Fruit fly (Drosophila melanogaster): ENCODE data around the gene GckIII.

GckIII gene

DNA sequence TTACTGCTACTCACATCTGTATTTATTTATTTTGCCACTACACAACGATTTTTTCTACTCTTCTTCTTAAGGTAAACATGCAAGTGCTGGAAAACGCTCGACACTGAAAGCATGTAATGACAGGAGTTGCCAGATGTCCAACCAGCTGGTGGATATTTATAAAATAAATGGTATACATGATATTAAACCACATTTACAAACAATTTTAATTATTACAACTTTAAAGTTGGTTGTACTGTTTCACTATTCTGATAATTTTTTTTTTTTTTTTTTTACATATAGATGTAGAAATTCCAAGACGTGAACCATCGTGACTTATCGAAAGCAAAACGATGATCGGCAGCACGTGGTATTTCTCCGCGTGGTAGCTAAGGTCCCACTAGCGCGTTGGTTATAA lies 5.5 kb upstream of the GckIII start, which contains the start of the genes Keap1 and kuk (continued):
- TF ChIP-seq CG10147 (GFP tag; optimal IDR thresholded peaks at IDR 0.05), result no peak
- no peak for TF ChIP-seq ftz-f1 (GFP tag; optimal IDR thresholded peaks at IDR 0.05)
- peak; percentile 46 for TF ChIP-seq CG3163 (GFP tag; optimal IDR thresholded peaks at IDR 0.05)
- no peak for TF ChIP-seq gcm (GFP tag; optimal IDR thresholded peaks at IDR 0.05)
- peak; percentile 38; the same call in 1 of the 2 replicates for TF ChIP-seq CG17328 (GFP tag; IDR thresholded peaks at IDR 0.05)
- TF ChIP-seq Dbx (GFP tag; IDR thresholded peaks at IDR 0.05), result peak; percentile 73
- TF ChIP-seq Ets65A (GFP tag), result peak; percentile 96
- TF ChIP-seq gro (GFP tag; optimal IDR thresholded peaks at IDR 0.05), result peak; percentile 60
- TF ChIP-seq p53 (GFP tag; optimal IDR thresholded peaks at IDR 0.05), result no peak
- peak; percentile 59 for TF ChIP-seq caup (GFP tag; optimal IDR thresholded peaks at IDR 0.05; ENCODE audit: severe bottlenecking)
- peak; percentile 27 for TF ChIP-seq repo (GFP tag; optimal IDR thresholded peaks at IDR 0.05)
- TF ChIP-seq CG32772 (GFP tag; IDR thresholded peaks at IDR 0.05), result peak; percentile 46; the same call in 1 of the 2 replicates
- TF ChIP-seq Sox100B (GFP tag; optimal IDR thresholded peaks at IDR 0.05), result no peak
- TF ChIP-seq ranshi (GFP tag; IDR thresholded peaks at IDR 0.05), result peak; percentile 67
- TF ChIP-seq CG15011 (GFP tag; optimal IDR thresholded peaks at IDR 0.05), result no peak
- TF ChIP-seq Nf-YA (GFP tag; IDR thresholded peaks at IDR 0.05), result no peak
- TF ChIP-seq hth (optimal IDR thresholded peaks at IDR 0.05), result no peak
- TF ChIP-seq CG4707 (GFP tag; optimal IDR thresholded peaks at IDR 0.05), result no peak
- TF ChIP-seq Oli (tag; optimal IDR thresholded peaks at IDR 0.05), result peak; percentile 3
- TF ChIP-seq CG8089 (GFP tag; optimal IDR thresholded peaks at IDR 0.05), result peak; percentile 24
- peak; percentile 35 for TF ChIP-seq luna (GFP tag; optimal IDR thresholded peaks at IDR 0.05)
- TF ChIP-seq CG15479 (GFP tag; optimal IDR thresholded peaks at IDR 0.05), result no peak
- no peak for TF ChIP-seq h (optimal IDR thresholded peaks at IDR 0.05)
- peak; percentile 7 for TF ChIP-seq Mes4 (GFP tag; optimal IDR thresholded peaks at IDR 0.05)
- TF ChIP-seq ems (GFP tag; optimal IDR thresholded peaks at IDR 0.05), result peak; percentile 47
- 0 out of 3 replicates have a peak, but pooled peaks have one; percentile 14 for TF ChIP-seq CG11695 (GFP tag; IDR thresholded peaks at IDR 0.05)
- no peak for TF ChIP-seq usp (GFP tag; optimal IDR thresholded peaks at IDR 0.05)
- TF ChIP-seq CG2120 (GFP tag; optimal IDR thresholded peaks at IDR 0.05), result peak; percentile 81
- no peak for TF ChIP-seq stc (GFP tag; IDR thresholded peaks at IDR 0.05)
- TF ChIP-seq CG18619 (GFP tag; optimal IDR thresholded peaks at IDR 0.05), result peak; percentile 20
- peak; percentile 51 for TF ChIP-seq CG12104 (GFP tag; optimal IDR thresholded peaks at IDR 0.05)
- peak; percentile 24 for TF ChIP-seq ATbp (GFP tag; optimal IDR thresholded peaks at IDR 0.05)
- peak; percentile 44; the same call in 1 of the 2 replicates for TF ChIP-seq al (GFP tag; IDR thresholded peaks at IDR 0.05)
- peak; percentile 30 for TF ChIP-seq CG4424 (GFP tag; optimal IDR thresholded peaks at IDR 0.05)
- TF ChIP-seq CG33213 (GFP tag; optimal IDR thresholded peaks at IDR 0.05), result peak; percentile 77
- TF ChIP-seq pnt (GFP tag; optimal IDR thresholded peaks at IDR 0.05), result no peak
- TF ChIP-seq zfh1 (GFP tag; IDR thresholded peaks at IDR 0.05), result peak; percentile 63; the same call in 1 of the 3 replicates
- peak; percentile 30; the same call in 1 of the 2 replicates for TF ChIP-seq CG8765 (GFP tag; IDR thresholded peaks at IDR 0.05)
- no peak for TF ChIP-seq ab (GFP tag; optimal IDR thresholded peaks at IDR 0.05)
- peak; percentile 35 for TF ChIP-seq scrt (GFP tag; optimal IDR thresholded peaks at IDR 0.05)
- peak; percentile 4 for TF ChIP-seq HLHmδ (GFP tag; optimal IDR thresholded peaks at IDR 0.05)
- peak; percentile 88 for TF ChIP-seq Bgb (GFP tag; IDR thresholded peaks at IDR 0.05; ENCODE audit: partially characterized antibody)
- no peak for TF ChIP-seq CG6689 (GFP tag; IDR thresholded peaks at IDR 0.05)
- peak; percentile 99 for TF ChIP-seq CG17385 (GFP tag; optimal IDR thresholded peaks at IDR 0.05)
- no peak for TF ChIP-seq CG18262 (tag; optimal IDR thresholded peaks at IDR 0.05)
- TF ChIP-seq CG7372 (GFP tag; IDR thresholded peaks at IDR 0.05), result no peak
- peak; percentile 58 for TF ChIP-seq onecut (GFP tag; IDR thresholded peaks at IDR 0.05)
- TF ChIP-seq eyg (GFP tag; optimal IDR thresholded peaks at IDR 0.05), result peak; percentile 58
- TF ChIP-seq Six4 (GFP tag; optimal IDR thresholded peaks at IDR 0.05), result no peak
- TF ChIP-seq sqz (GFP tag; optimal IDR thresholded peaks at IDR 0.05), result peak; percentile 48
- TF ChIP-seq CG12769 (tag; optimal IDR thresholded peaks at IDR 0.05), result no peak
- no peak for TF ChIP-seq CG33557 (GFP tag; optimal IDR thresholded peaks at IDR 0.05)
- TF ChIP-seq CG17802 (tag; optimal IDR thresholded peaks at IDR 0.05), result peak; percentile 11
